Fruit fly (Drosophila melanogaster) whole organism, wandering third instar larva: ENCODE results near the gene Myc.

Experiments used
- Abd-B ChIP-seq: fragments of >200 bp; optimal IDR thresholded peaks from 2 replicates; lab custom pipeline; 2017; ENCODE audit warnings: missing biosample characterization, missing genetic modification characterization
- CG32264 ChIP-seq: fragments of 200-800 bp; sonication (Bioruptor generic); optimal IDR thresholded peaks from 2 replicates; lab custom pipeline; 2016; ENCODE audit warnings: missing biosample characterization, missing genetic modification characterization
- CG9705 ChIP-seq: fragments of 200-800 bp; sonication (Bioruptor generic); optimal IDR thresholded peaks from 2 replicates; lab custom pipeline; 2018; ENCODE audit warnings: missing biosample characterization, mild to moderate bottlenecking, missing genetic modification characterization
- CrebA ChIP-seq: fragments of 200-800 bp; sonication (Bioruptor generic); optimal IDR thresholded peaks from 2 replicates; lab custom pipeline; 2016; ENCODE audit warnings: missing biosample characterization, mild to moderate bottlenecking, missing genetic modification characterization, borderline replicate concordance
- Dfd ChIP-seq: fragments of >200 bp; optimal IDR thresholded peaks from 2 replicates; lab custom pipeline; 2017; ENCODE audit warnings: missing biosample characterization, missing genetic modification characterization
- Dif ChIP-seq: fragments of 200-275, 200-300 bp; sonication (Bioruptor generic); optimal IDR thresholded peaks from 2 replicates; lab custom pipeline; 2018; ENCODE audit warnings: missing biosample characterization, missing genetic modification characterization; ENCODE audit not compliant: partially characterized antibody
- GATAd ChIP-seq: sonication (Bioruptor generic); optimal IDR thresholded peaks from 2 replicates; lab custom pipeline; 2016; ENCODE audit warnings: missing biosample characterization, missing genetic modification characterization
- HLH106 ChIP-seq: fragments of 200-800 bp; optimal IDR thresholded peaks from 3 replicates; lab custom pipeline; 2019; ENCODE audit warnings: missing biosample characterization, mild to moderate bottlenecking, missing genetic modification characterization, moderate library complexity
- Hnf4 ChIP-seq: fragments of 200-800 bp; sonication (Bioruptor generic); optimal IDR thresholded peaks from 2 replicates; lab custom pipeline; 2016; ENCODE audit warnings: missing biosample characterization, mild to moderate bottlenecking, missing genetic modification characterization
- Hr78 ChIP-seq: fragments of >200 bp; optimal IDR thresholded peaks from 2 replicates; lab custom pipeline; 2017; ENCODE audit warnings: missing biosample characterization, missing genetic modification characterization
- Hr83 ChIP-seq: fragments of 200-300 bp; sonication (Bioruptor generic); optimal IDR thresholded peaks from 2 replicates; lab custom pipeline; 2016; ENCODE audit warnings: missing biosample characterization, mild to moderate bottlenecking, missing genetic modification characterization, moderate library complexity; ENCODE audit not compliant: poor library complexity, severe bottlenecking
- Jra ChIP-seq: sonication (Bioruptor generic); optimal IDR thresholded peaks from 2 replicates; lab custom pipeline; 2016; ENCODE audit warnings: missing biosample characterization, missing genetic modification characterization
- Mio ChIP-seq: sonication (Bioruptor generic); optimal IDR thresholded peaks from 2 replicates; lab custom pipeline; 2016; ENCODE audit warnings: missing biosample characterization, missing genetic modification characterization
- Myc ChIP-seq: fragments of >200 bp; optimal IDR thresholded peaks from 2 replicates; lab custom pipeline; 2017
- N ChIP-seq: fragments of >200 bp; optimal IDR thresholded peaks from 2 replicates; lab custom pipeline; 2018; ENCODE audit warnings: missing biosample characterization, missing external identifiers, missing genetic modification characterization
- OdsH ChIP-seq: fragments of 200-800 bp; sonication (Bioruptor generic); optimal IDR thresholded peaks from 2 replicates; lab custom pipeline; 2016; ENCODE audit warnings: missing biosample characterization, mild to moderate bottlenecking, missing genetic modification characterization
- Rel ChIP-seq, 2 experiments: fragments of 200-800 bp; sonication (Bioruptor generic) in 1 of 2; optimal IDR thresholded peaks; 2 replicates in 1 of 2; 3 replicates in 1 of 2; lab custom pipeline; 2016 to 2019; ENCODE audit warnings: mild to moderate bottlenecking in 2 of 2, missing biosample characterization in 2 of 2, missing genetic modification characterization in 2 of 2, moderate library complexity in 1 of 2
- Sp1 ChIP-seq: fragments of 200-800 bp; sonication (Bioruptor generic); optimal IDR thresholded peaks from 3 replicates; lab custom pipeline; 2019; ENCODE audit warnings: missing biosample characterization, mild to moderate bottlenecking, missing genetic modification characterization, moderate library complexity
- Vsx2 ChIP-seq: fragments of 200-300, 225-300 bp; sonication (Bioruptor generic); optimal IDR thresholded peaks from 2 replicates; lab custom pipeline; 2018; ENCODE audit warnings: missing biosample characterization, missing genetic modification characterization; ENCODE audit not compliant: partially characterized antibody
- br ChIP-seq: fragments of 200-800 bp; sonication (Bioruptor generic); optimal IDR thresholded peaks from 2 replicates; lab custom pipeline; 2016; ENCODE audit warnings: missing biosample characterization, missing genetic modification characterization
- brk ChIP-seq: fragments of 200-800 bp; sonication (Bioruptor generic); optimal IDR thresholded peaks from 2 replicates; lab custom pipeline; 2016; ENCODE audit warnings: missing biosample characterization, mild to moderate bottlenecking, missing genetic modification characterization
- dl ChIP-seq, 2 experiments: fragments of 175-275, 200-275 bp in 1 of 2; fragments of 200-275 bp in 1 of 2; sonication (Bioruptor generic); optimal IDR thresholded peaks; lab custom pipeline; 2018; ENCODE audit warnings: mild to moderate bottlenecking in 2 of 2, missing biosample characterization in 2 of 2, missing genetic modification characterization in 2 of 2, moderate library complexity in 2 of 2; ENCODE audit not compliant: partially characterized antibody in 2 of 2, insufficient read depth in 1 of 2
- dmrt93B ChIP-seq: fragments of 200-800 bp; sonication (Bioruptor generic); optimal IDR thresholded peaks from 2 replicates; lab custom pipeline; 2018; ENCODE audit warnings: missing biosample characterization, mild to moderate bottlenecking, missing genetic modification characterization
- dsf ChIP-seq: sonication (Bioruptor generic); optimal IDR thresholded peaks from 2 replicates; lab custom pipeline; 2016; ENCODE audit warnings: missing biosample characterization, missing genetic modification characterization, borderline replicate concordance
- ey ChIP-seq: fragments of 200-800 bp; sonication (Bioruptor generic); optimal IDR thresholded peaks from 2 replicates; lab custom pipeline; 2016; ENCODE audit warnings: missing biosample characterization, missing genetic modification characterization
- foxo ChIP-seq, 2 experiments: fragments of 200-800 bp; sonication (Bioruptor generic); optimal IDR thresholded peaks; 2 replicates in 1 of 2; 3 replicates in 1 of 2; lab custom pipeline; 2016 to 2017; ENCODE audit warnings: missing biosample characterization in 2 of 2, missing genetic modification characterization in 2 of 2
- fru ChIP-seq: fragments of 200-800 bp; sonication (Bioruptor generic); optimal IDR thresholded peaks from 3 replicates; lab custom pipeline; 2016; ENCODE audit warnings: missing biosample characterization, mild to moderate bottlenecking, missing genetic modification characterization
- h ChIP-seq: fragments of 200-800 bp; sonication (Bioruptor generic); optimal IDR thresholded peaks from 3 replicates; lab custom pipeline; 2016; ENCODE audit warnings: missing biosample characterization, mild to moderate bottlenecking, missing genetic modification characterization
- jim ChIP-seq: fragments of 175-275, 200-325 bp; sonication (Bioruptor generic); optimal IDR thresholded peaks from 2 replicates; lab custom pipeline; 2016; ENCODE audit warnings: missing biosample characterization, mild to moderate bottlenecking, missing genetic modification characterization
- lola ChIP-seq: fragments of >200 bp; optimal IDR thresholded peaks from 2 replicates; lab custom pipeline; 2017; ENCODE audit warnings: missing biosample characterization, missing genetic modification characterization
- pan ChIP-seq: fragments of >200 bp; optimal IDR thresholded peaks from 2 replicates; lab custom pipeline; 2017
- psq ChIP-seq: fragments of 200-800 bp; sonication (Bioruptor generic); optimal IDR thresholded peaks from 3 replicates; lab custom pipeline; 2017; ENCODE audit warnings: missing biosample characterization, mild to moderate bottlenecking, missing genetic modification characterization, moderate library complexity
- rgr ChIP-seq: fragments of 200-800 bp; sonication (Bioruptor generic); optimal IDR thresholded peaks from 3 replicates; lab custom pipeline; 2016; ENCODE audit warnings: missing biosample characterization, mild to moderate bottlenecking, missing genetic modification characterization
- sage ChIP-seq: fragments of 200-800 bp; sonication (Bioruptor generic); optimal IDR thresholded peaks from 2 replicates; lab custom pipeline; 2016; ENCODE audit warnings: missing biosample characterization, mild to moderate bottlenecking, missing genetic modification characterization
- sv ChIP-seq: fragments of 200-800 bp; sonication (Bioruptor generic); optimal IDR thresholded peaks from 3 replicates; lab custom pipeline; 2016; ENCODE audit warnings: missing biosample characterization, missing genetic modification characterization
- tai ChIP-seq: sonication (Bioruptor generic); optimal IDR thresholded peaks from 2 replicates; lab custom pipeline; 2016; ENCODE audit warnings: missing biosample characterization, missing genetic modification characterization
- usp ChIP-seq: fragments of >200 bp; optimal IDR thresholded peaks from 2 replicates; lab custom pipeline; 2017; ENCODE audit warnings: missing biosample characterization, missing genetic modification characterization
- woc ChIP-seq: sonication (Bioruptor generic); optimal IDR thresholded peaks from 2 replicates; lab custom pipeline; 2016; ENCODE audit warnings: missing biosample characterization, mild to moderate bottlenecking, missing genetic modification characterization

Myc gene

DNA sequence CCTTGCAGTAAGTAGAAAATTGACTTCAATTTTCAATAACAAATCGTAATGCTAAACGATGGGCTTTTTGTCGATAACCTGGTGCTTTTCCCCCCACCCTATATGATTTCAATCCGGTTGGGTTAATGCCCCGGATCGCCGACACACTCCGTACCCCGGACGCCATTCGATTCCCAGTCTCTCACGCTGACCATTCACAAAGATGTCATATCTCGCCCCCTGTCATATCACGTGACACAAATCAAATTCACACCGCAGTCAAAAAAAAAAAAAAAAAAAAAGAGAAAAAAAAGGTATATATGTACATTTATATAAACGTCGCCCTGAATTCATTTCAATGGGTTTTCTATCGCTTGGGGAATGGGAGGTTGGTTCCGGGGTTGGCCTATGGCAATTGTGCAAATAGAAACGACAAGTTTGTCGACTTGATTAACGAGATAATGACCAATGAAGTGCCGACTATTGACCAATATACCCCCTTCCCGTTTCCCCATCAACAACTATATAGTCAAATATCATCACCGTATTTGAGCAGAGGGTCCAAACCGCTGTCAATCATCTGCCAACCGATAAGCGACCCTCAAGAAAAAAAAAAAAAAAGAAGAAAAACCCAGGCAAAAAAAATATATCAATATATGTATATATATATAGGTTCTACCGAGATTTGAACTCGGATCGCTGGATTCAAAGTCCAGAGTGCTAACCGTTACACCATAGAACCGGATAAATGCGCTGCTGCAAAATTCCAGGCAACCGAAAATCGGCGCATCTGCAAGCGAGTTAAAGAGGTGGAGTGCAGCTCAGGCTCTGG, 54.0 kb downstream of the Myc start:
- TF ChIP-seq Rel (GFP tag; optimal IDR thresholded peaks at IDR 0.05; lab: Kevin White, UChicago) (no peak), Rel (tag; optimal IDR thresholded peaks at IDR 0.05; lab: Kevin White, UChicago) (peak; percentile 21), Hr78 (GFP tag; lab: Kevin White, UChicago) (no peak)

- TF ChIP-seq psq (GFP tag; lab: Kevin White, UChicago) (peak; percentile 89), rgr (GFP tag; lab: Kevin White, UChicago) (peak; percentile 94), sage (GFP tag; lab: Kevin White, UChicago) (peak; percentile 60), Mio (GFP tag; lab: Kevin White, UChicago) (peak; percentile 50), woc (GFP tag; lab: Kevin White, UChicago) (peak; percentile 88), CG32264 (peak; percentile 81), h (GFP tag; lab: Kevin White, UChicago) (peak; percentile 94), GATAd (GFP tag; lab: Kevin White, UChicago) (peak; percentile 64), jim (no peak), dmrt93B (GFP tag; lab: Kevin White, UChicago) (peak; percentile 56), Dif (GFP tag; lab: Kevin White, UChicago) (no peak), br (GFP tag; lab: Kevin White, UChicago) (peak; percentile 96), Rel (GFP tag; optimal IDR thresholded peaks at IDR 0.05; lab: Kevin White, UChicago) (peak; percentile 58), Rel (tag; optimal IDR thresholded peaks at IDR 0.05; lab: Kevin White, UChicago) (peak; percentile 56), CrebA (GFP tag; lab: Kevin White, UChicago) (peak; percentile 61), dsf (GFP tag; lab: Kevin White, UChicago) (peak; percentile 47), dl (GFP tag; optimal IDR thresholded peaks at IDR 0.05; lab: Kevin White, UChicago; ENCODE audit: insufficient read depth in 1 of 2, partially characterized antibody in 2 of 2) (no peak), Hnf4 (GFP tag; lab: Kevin White, UChicago) (peak; percentile 96), brk (peak; percentile 94), Hr78 (GFP tag; lab: Kevin White, UChicago) (no peak), Sp1 (GFP tag; lab: Kevin White, UChicago) (peak; percentile 93), sv (GFP tag; lab: Kevin White, UChicago) (peak; percentile 66), HLH106 (tag; lab: Kevin White, UChicago) (peak; percentile 86), OdsH (GFP tag; lab: Kevin White, UChicago) (peak; percentile 94), Myc (lab: Kevin White, UChicago) (no peak), foxo (GFP tag; optimal IDR thresholded peaks at IDR 0.05; lab: Kevin White, UChicago) (peak; percentile 30 to 93), Dfd (GFP tag; lab: Kevin White, UChicago) (no peak), ey (GFP tag; lab: Kevin White, UChicago) (peak; percentile 95), CG9705 (GFP tag; lab: Kevin White, UChicago) (peak; percentile 50), Hr83 (GFP tag; lab: Kevin White, UChicago) (no peak), pan (no peak), fru (GFP tag; lab: Kevin White, UChicago) (peak; percentile 95), Abd-B (GFP tag; lab: Kevin White, UChicago) (no peak), Vsx2 (GFP tag; lab: Kevin White, UChicago) (no peak), usp (GFP tag; lab: Kevin White, UChicago) (no peak), tai (GFP tag; lab: Kevin White, UChicago) (peak; percentile 89), lola (no peak), N (GFP tag; lab: Kevin White, UChicago) (no peak), Jra (GFP tag; lab: Kevin White, UChicago) (peak; percentile 92)
Observed at dm6 chrX:3427614-3427965, 54.6 kb downstream of the Myc start.
